Fruit fly (Drosophila melanogaster) whole organism, embryonic: Measurements from ENCODE around the gene CG33769.

Experiments
- BtbVII ChIP-seq: fragments of 200-800 bp; sonication (Bioruptor generic); optimal IDR thresholded peaks from 3 replicates; lab custom pipeline; 2017; ENCODE audit warnings: missing biosample characterization, mild to moderate bottlenecking, missing genetic modification characterization
- CG10543 ChIP-seq: fragments of 200-800 bp; sonication (Bioruptor generic); optimal IDR thresholded peaks from 3 replicates; lab custom pipeline; 2017; ENCODE audit warnings: missing biosample characterization, mild to moderate bottlenecking, missing genetic modification characterization, moderate library complexity
- CG13624 ChIP-seq: fragments of 200-800 bp; sonication (Bioruptor generic); optimal IDR thresholded peaks from 2 replicates; lab custom pipeline; 2016; ENCODE audit warnings: missing biosample characterization, missing genetic modification characterization
- CG14441 ChIP-seq: fragments of 200-800 bp; sonication (Bioruptor generic); IDR thresholded peaks from 2 replicates; pipeline ENCODE4 v1.3.6; 2022; ENCODE audit warnings: missing biosample characterization, missing genetic modification characterization
- CG1602 ChIP-seq: fragments of 200-800 bp; sonication (Bioruptor generic); optimal IDR thresholded peaks from 3 replicates; lab custom pipeline; 2016; ENCODE audit warnings: missing biosample characterization, missing genetic modification characterization
- CG17361 ChIP-seq: fragments of 200-800 bp; sonication (Bioruptor generic); IDR thresholded peaks from 3 replicates; pipeline ENCODE4 v1.3.6; 2022; ENCODE audit warnings: missing biosample characterization, missing genetic modification characterization
- CG1832 ChIP-seq: fragments of 200-800 bp; sonication (Bioruptor generic); optimal IDR thresholded peaks from 2 replicates; lab custom pipeline; 2017; ENCODE audit warnings: missing biosample characterization, mild to moderate bottlenecking, missing genetic modification characterization, inconsistent platforms
- CG2889 ChIP-seq: fragments of 200-800 bp; sonication (Bioruptor generic); IDR thresholded peaks from 3 replicates; pipeline ENCODE4 v1.3.6; 2022; ENCODE audit warnings: missing biosample characterization, missing genetic modification characterization
- CG31365 ChIP-seq: fragments of 200-800 bp; sonication (Bioruptor generic); optimal IDR thresholded peaks from 2 replicates; lab custom pipeline; 2018; ENCODE audit warnings: missing biosample characterization, mild to moderate bottlenecking, missing genetic modification characterization
- CG3407 ChIP-seq: fragments of 200-800 bp; sonication (Bioruptor generic); optimal IDR thresholded peaks from 2 replicates; lab custom pipeline; 2018; ENCODE audit warnings: missing biosample characterization, mild to moderate bottlenecking, missing genetic modification characterization
- CG34376 ChIP-seq: fragments of 200-800 bp; sonication (Bioruptor generic); optimal IDR thresholded peaks from 2 replicates; lab custom pipeline; 2018; ENCODE audit warnings: missing biosample characterization, mild to moderate bottlenecking, missing genetic modification characterization
- CG6254 ChIP-seq: fragments of 200-800 bp; sonication (Bioruptor generic); optimal IDR thresholded peaks from 3 replicates; lab custom pipeline; 2017; ENCODE audit warnings: mild to moderate bottlenecking, missing biosample characterization, missing genetic modification reagents, missing genetic modification characterization
- CG6654 ChIP-seq: fragments of 200-800 bp; sonication (Bioruptor generic); optimal IDR thresholded peaks from 2 replicates; lab custom pipeline; 2017; ENCODE audit warnings: missing biosample characterization, mild to moderate bottlenecking, missing genetic modification characterization
- CG6683 ChIP-seq: fragments of 200-800 bp; sonication (Bioruptor generic); optimal IDR thresholded peaks from 2 replicates; lab custom pipeline; 2017; ENCODE audit warnings: missing biosample characterization, mild to moderate bottlenecking, missing genetic modification characterization, missing genetic modification reagents
- CG8281 ChIP-seq: fragments of 200-800 bp; sonication (Bioruptor generic); optimal IDR thresholded peaks from 2 replicates; lab custom pipeline; 2018; ENCODE audit warnings: missing biosample characterization, mild to moderate bottlenecking, missing genetic modification characterization, moderate library complexity
- CG8290 ChIP-seq, 3 experiments: fragments of 200-800 bp; sonication (Bioruptor generic); optimal IDR thresholded peaks; 2 replicates each; lab custom pipeline; 2016 to 2019; ENCODE audit warnings: missing biosample characterization in 3 of 3, missing genetic modification characterization in 3 of 3, mild to moderate bottlenecking in 2 of 3, moderate library complexity in 1 of 3
- CG9932 ChIP-seq: fragments of 200-800 bp; sonication (Bioruptor generic); IDR thresholded peaks from 2 replicates; pipeline ENCODE4 v1.3.6; 2022; ENCODE audit warnings: missing biosample characterization, missing genetic modification characterization
- Dfd ChIP-seq, 2 experiments: fragments of >200 bp; optimal IDR thresholded peaks; 2 replicates each; lab custom pipeline; 2017; ENCODE audit warnings: missing biosample characterization in 2 of 2, missing genetic modification characterization in 2 of 2
- Dll ChIP-seq: fragments of 200-800 bp; sonication (Bioruptor generic); IDR thresholded peaks from 4 replicates; pipeline ENCODE4 v1.3.6; 2022; ENCODE audit warnings: missing biosample characterization, missing genetic modification characterization; ENCODE audit not compliant: partially characterized antibody
- Eip74EF ChIP-seq, 2 experiments: fragments of 200-800 bp in 1 of 2; fragments of >200 bp in 1 of 2; sonication (Bioruptor generic) in 1 of 2; optimal IDR thresholded peaks; 2 replicates each; lab custom pipeline; 2017 to 2019; ENCODE audit warnings: missing biosample characterization in 2 of 2, missing genetic modification characterization in 2 of 2, mild to moderate bottlenecking in 1 of 2, moderate library complexity in 1 of 2
- H15 ChIP-seq: fragments of 200-800 bp; sonication (Bioruptor generic); IDR thresholded peaks from 3 replicates; pipeline ENCODE4 v1.3.6; 2022; ENCODE audit warnings: missing biosample characterization, missing genetic modification characterization
- HmgZ ChIP-seq: fragments of 200-800 bp; sonication (Bioruptor generic); optimal IDR thresholded peaks from 2 replicates; lab custom pipeline; 2018; ENCODE audit warnings: missing biosample characterization, mild to moderate bottlenecking, missing genetic modification characterization
- Med ChIP-seq: fragments of 200-800 bp; sonication (Bioruptor generic); peaks from one replicate; lab custom pipeline; 2016; ENCODE audit warnings: missing biosample characterization, missing genetic modification characterization, mild to moderate bottlenecking, inconsistent platforms, moderate library complexity
- Nf-YB ChIP-seq: fragments of 200-800 bp; sonication (Bioruptor generic); optimal IDR thresholded peaks from 3 replicates; lab custom pipeline; 2019; ENCODE audit warnings: missing biosample characterization, mild to moderate bottlenecking, missing genetic modification characterization, moderate library complexity
- Pdp1 ChIP-seq, 2 experiments: fragments of 200-800 bp; sonication (Bioruptor generic); optimal IDR thresholded peaks; 3 replicates each; lab custom pipeline; 2016; ENCODE audit warnings: missing biosample characterization in 2 of 2, missing genetic modification characterization in 2 of 2, mild to moderate bottlenecking in 1 of 2, moderate library complexity in 1 of 2
- Taf1 ChIP-seq: fragments of 200-800 bp; sonication (Bioruptor generic); IDR thresholded peaks from 2 replicates; pipeline ENCODE4 v1.3.6; 2022; ENCODE audit warnings: missing biosample characterization, missing genetic modification characterization
- Vsx1 ChIP-seq: fragments of 200-800 bp; sonication (Bioruptor generic); optimal IDR thresholded peaks from 2 replicates; lab custom pipeline; 2017; ENCODE audit warnings: missing biosample characterization, mild to moderate bottlenecking, missing genetic modification characterization, missing genetic modification reagents
- abd-A ChIP-seq: fragments of 200-800 bp; sonication (Bioruptor generic); optimal IDR thresholded peaks from 3 replicates; lab custom pipeline; 2019; ENCODE audit warnings: missing biosample characterization, mild to moderate bottlenecking, missing genetic modification characterization, moderate library complexity
- ara ChIP-seq: fragments of 200-800 bp; sonication (Bioruptor generic); IDR thresholded peaks from 2 replicates; pipeline ENCODE4 v1.3.6; 2022; ENCODE audit warnings: missing biosample characterization, missing genetic modification characterization
- cato ChIP-seq: fragments of 200-800 bp; sonication (Bioruptor generic); optimal IDR thresholded peaks from 2 replicates; lab custom pipeline; 2016; ENCODE audit warnings: missing biosample characterization, missing genetic modification characterization, borderline replicate concordance
- chinmo ChIP-seq: fragments of 200-800 bp; sonication (Bioruptor generic); IDR thresholded peaks from 4 replicates; pipeline ENCODE4 v1.3.6; 2022; ENCODE audit warnings: missing biosample characterization, missing genetic modification characterization; ENCODE audit not compliant: partially characterized antibody
- chn ChIP-seq: fragments of 200-800 bp; sonication (Bioruptor generic); optimal IDR thresholded peaks from 2 replicates; lab custom pipeline; 2016; ENCODE audit warnings: missing biosample characterization, missing genetic modification characterization
- en ChIP-seq: fragments of 200-800 bp; sonication (Bioruptor generic); optimal IDR thresholded peaks from 2 replicates; lab custom pipeline; 2016; ENCODE audit warnings: missing biosample characterization, missing genetic modification characterization
- exex ChIP-seq: fragments of 200-800 bp; sonication (Bioruptor generic); optimal IDR thresholded peaks from 4 replicates; lab custom pipeline; 2018; ENCODE audit warnings: missing biosample characterization, mild to moderate bottlenecking, missing genetic modification characterization, moderate library complexity
- fd96Cb ChIP-seq: fragments of 200-800 bp; sonication (Bioruptor generic); optimal IDR thresholded peaks from 2 replicates; lab custom pipeline; 2018; ENCODE audit warnings: missing biosample characterization, mild to moderate bottlenecking, missing genetic modification characterization, moderate library complexity
- gem ChIP-seq: fragments of 200-800 bp; sonication (Bioruptor generic); optimal IDR thresholded peaks from 2 replicates; lab custom pipeline; 2019; ENCODE audit warnings: missing biosample characterization, mild to moderate bottlenecking, missing genetic modification characterization, moderate library complexity
- grau ChIP-seq: fragments of 200-800 bp; optimal IDR thresholded peaks from 3 replicates; lab custom pipeline; 2019; ENCODE audit warnings: missing biosample characterization, mild to moderate bottlenecking, missing genetic modification characterization, moderate library complexity
- grn ChIP-seq: fragments of 200-800 bp; sonication (Bioruptor generic); optimal IDR thresholded peaks from 3 replicates; lab custom pipeline; 2017; ENCODE audit warnings: missing biosample characterization, missing genetic modification characterization
- gsb-n ChIP-seq: fragments of 200-800 bp; sonication (Bioruptor generic); optimal IDR thresholded peaks from 3 replicates; lab custom pipeline; 2018; ENCODE audit warnings: missing biosample characterization, mild to moderate bottlenecking, missing genetic modification characterization
- hbn ChIP-seq: fragments of 200-800 bp; sonication (Bioruptor generic); IDR thresholded peaks from 2 replicates; pipeline ENCODE4 v1.3.6; 2022; ENCODE audit warnings: missing biosample characterization, missing genetic modification characterization; ENCODE audit not compliant: partially characterized antibody
- ind ChIP-seq: fragments of 200-800 bp; sonication (Bioruptor generic); optimal IDR thresholded peaks from 3 replicates; lab custom pipeline; 2016; ENCODE audit warnings: missing biosample characterization, missing genetic modification characterization
- lov ChIP-seq, 2 experiments: fragments of 200-800 bp in 1 of 2; fragments of >200 bp in 1 of 2; sonication (Bioruptor generic) in 1 of 2; IDR thresholded peaks in 1 of 2; optimal IDR thresholded peaks in 1 of 2; 2 replicates in 1 of 2; 3 replicates in 1 of 2; pipeline versions ENCODE4 v1.3.6 to Lab custom; 2017 to 2022; ENCODE audit warnings: missing biosample characterization in 1 of 2, missing genetic modification characterization in 1 of 2
- nerfin-2 ChIP-seq: fragments of 200-800 bp; sonication (Bioruptor generic); IDR thresholded peaks from 2 replicates; pipeline ENCODE4 v1.3.6; 2022; ENCODE audit warnings: missing biosample characterization, missing genetic modification characterization; ENCODE audit not compliant: partially characterized antibody
- sc ChIP-seq, 3 experiments: fragments of >200 bp in 2 of 3; fragments of 200-800 bp in 1 of 3; sonication (Bioruptor generic) in 1 of 3; optimal IDR thresholded peaks; 2 replicates in 2 of 3; 3 replicates in 1 of 3; lab custom pipeline; 2017; ENCODE audit warnings: mild to moderate bottlenecking in 1 of 3, missing biosample characterization in 1 of 3, missing genetic modification characterization in 1 of 3, missing genetic modification reagents in 1 of 3
- sd ChIP-seq: fragments of 200-800 bp; sonication (Bioruptor generic); optimal IDR thresholded peaks from 3 replicates; lab custom pipeline; 2018; ENCODE audit warnings: missing biosample characterization, mild to moderate bottlenecking, missing genetic modification characterization, moderate library complexity
- sug ChIP-seq: fragments of 200-800 bp; optimal IDR thresholded peaks from 2 replicates; lab custom pipeline; 2019; ENCODE audit warnings: missing biosample characterization, mild to moderate bottlenecking, missing genetic modification characterization, moderate library complexity
- twi ChIP-seq: fragments of 200-800 bp; optimal IDR thresholded peaks from 2 replicates; lab custom pipeline; 2019; ENCODE audit warnings: missing biosample characterization, mild to moderate bottlenecking, missing genetic modification characterization, moderate library complexity
- wek ChIP-seq: fragments of 200-800 bp; sonication (Bioruptor generic); optimal IDR thresholded peaks from 3 replicates; lab custom pipeline; 2018; ENCODE audit warnings: missing biosample characterization, mild to moderate bottlenecking, missing genetic modification characterization, moderate library complexity

Gene CG33769

DNA sequence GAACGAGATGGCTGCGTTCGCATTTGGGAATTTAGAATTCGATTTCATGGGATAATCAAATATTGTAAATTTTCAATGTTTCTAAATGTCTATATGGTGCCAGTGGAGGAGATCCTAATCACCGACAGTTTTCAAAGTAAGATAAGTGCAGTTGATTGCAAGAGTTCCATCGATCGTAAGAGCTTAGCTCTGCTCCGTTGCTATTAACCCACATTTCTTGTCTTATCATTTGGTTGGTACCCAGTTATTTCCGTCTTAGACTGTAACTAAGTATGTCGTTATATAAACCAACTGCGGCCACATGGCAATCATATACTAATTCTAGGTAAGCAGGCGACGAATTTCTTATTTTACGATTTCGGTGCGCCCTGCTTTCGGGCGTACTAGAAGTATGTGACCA is 22.4 kb downstream of the CG33769 start:
- no peak for TF ChIP-seq Dfd (GFP tag; optimal IDR thresholded peaks at IDR 0.05; lab: Kevin White, UChicago)
- TF ChIP-seq CG31365: no peak
- no peak for TF ChIP-seq H15 (GFP tag; lab: Robert Waterston, UW)
- TF ChIP-seq HmgZ (tag; lab: Kevin White, UChicago): peak; percentile 6
- TF ChIP-seq sd: peak; percentile 83
- TF ChIP-seq CG8290 (GFP tag; optimal IDR thresholded peaks at IDR 0.05; lab: Kevin White, UChicago): no peak
- TF ChIP-seq CG8290 (tag; optimal IDR thresholded peaks at IDR 0.05; lab: Kevin White, UChicago): no peak
- TF ChIP-seq CG6683: no peak
- no peak for TF ChIP-seq ind (GFP tag; lab: Kevin White, UChicago)
- peak; percentile 94 for TF ChIP-seq grn (GFP tag; lab: Kevin White, UChicago)
- 0 out of 4 replicates have a peak, but pooled peaks have one; percentile 19 for TF ChIP-seq chinmo (GFP tag; lab: Robert Waterston, UW)
- peak in 1 of 2 experiments; percentile 90 for TF ChIP-seq Pdp1 (GFP tag; optimal IDR thresholded peaks at IDR 0.05; lab: Kevin White, UChicago)
- no peak for TF ChIP-seq hbn (GFP tag; lab: Robert Waterston, UW)
- no peak for TF ChIP-seq Taf1 (GFP tag; lab: Robert Waterston, UW)
- no peak for TF ChIP-seq gem
- no peak for TF ChIP-seq CG10543 (GFP tag; lab: Kevin White, UChicago)
- no peak for TF ChIP-seq nerfin-2 (GFP tag; lab: Robert Waterston, UW)
- TF ChIP-seq en (GFP tag; lab: Kevin White, UChicago): no peak
- no peak for TF ChIP-seq CG2889 (GFP tag; lab: Robert Waterston, UW)
- no peak for TF ChIP-seq Eip74EF (GFP tag; optimal IDR thresholded peaks at IDR 0.05; lab: Kevin White, UChicago)
- TF ChIP-seq lov (optimal IDR thresholded peaks at IDR 0.05; lab: Kevin White, UChicago): no peak
- TF ChIP-seq lov (GFP tag; IDR thresholded peaks at IDR 0.05; lab: Robert Waterston, UW): no peak
- peak; percentile 33 for TF ChIP-seq twi (tag; lab: Kevin White, UChicago)
- TF ChIP-seq CG34376: peak; percentile 34
- peak; percentile 74 for TF ChIP-seq exex
- no peak for TF ChIP-seq CG6254 (GFP tag; lab: Kevin White, UChicago)
- TF ChIP-seq gsb-n (tag; lab: Kevin White, UChicago): no peak
- TF ChIP-seq cato (GFP tag; lab: Kevin White, UChicago): no peak
- TF ChIP-seq Med (GFP tag; lab: Kevin White, UChicago): no peak
- no peak for TF ChIP-seq CG17361
- TF ChIP-seq grau (tag; lab: Kevin White, UChicago): no peak
- no peak for TF ChIP-seq ara (GFP tag; lab: Robert Waterston, UW)
- no peak for TF ChIP-seq fd96Cb (tag; lab: Kevin White, UChicago)
- no peak for TF ChIP-seq sc (optimal IDR thresholded peaks at IDR 0.05; lab: Kevin White, UChicago)
- TF ChIP-seq sc (GFP tag; optimal IDR thresholded peaks at IDR 0.05; lab: Kevin White, UChicago): no peak
- TF ChIP-seq CG9932 (GFP tag; lab: Robert Waterston, UW): no peak
- peak; percentile 46 for TF ChIP-seq sug (tag; lab: Kevin White, UChicago)
- no peak for TF ChIP-seq CG13624 (GFP tag; lab: Kevin White, UChicago)
- no peak for TF ChIP-seq CG1832 (GFP tag; lab: Kevin White, UChicago)
- TF ChIP-seq chn (GFP tag; lab: Kevin White, UChicago): no peak
- TF ChIP-seq, all 482 proteins: peak for 9

DNA sequence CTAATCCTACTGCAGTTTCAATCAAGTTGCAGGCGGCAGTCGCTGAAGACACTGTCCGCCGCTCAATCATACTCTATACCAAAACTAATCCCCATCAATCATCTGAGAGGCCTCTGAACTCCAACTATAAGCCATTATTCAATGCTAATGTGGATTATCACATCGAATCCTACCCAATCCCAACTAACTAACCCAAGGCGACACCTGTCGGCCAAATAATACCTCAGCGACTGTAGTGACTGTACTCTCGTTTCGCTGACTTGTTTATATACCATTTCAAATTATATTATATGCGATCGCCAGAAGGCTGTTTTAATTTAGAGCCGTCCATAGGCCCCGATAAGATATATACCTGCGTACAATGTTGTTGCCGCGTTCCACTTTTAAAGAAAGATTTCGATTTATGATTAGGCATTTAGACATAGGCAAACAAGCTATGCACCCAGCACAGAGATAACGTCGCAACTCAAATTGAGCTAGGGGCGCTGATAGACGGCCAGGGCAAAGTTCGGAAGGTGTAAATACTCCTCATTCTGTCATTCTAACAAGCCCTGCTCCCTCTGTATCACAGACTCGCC is 24.1 kb downstream of the CG33769 start:
- peak; percentile 47 for TF ChIP-seq CG8281 (tag; lab: Kevin White, UChicago)
- peak; percentile 4 for TF ChIP-seq Vsx1 (GFP tag; lab: Kevin White, UChicago)
- no peak for TF ChIP-seq CG14441 (GFP tag; lab: Robert Waterston, UW)
- no peak for TF ChIP-seq CG1602 (GFP tag; lab: Kevin White, UChicago)
- TF ChIP-seq CG3407 (GFP tag; lab: Kevin White, UChicago): no peak
- no peak for TF ChIP-seq Nf-YB (GFP tag; lab: Kevin White, UChicago)
- TF ChIP-seq BtbVII: peak; percentile 1
- peak; percentile 30 for TF ChIP-seq HmgZ (tag; lab: Kevin White, UChicago)
- TF ChIP-seq CG10543 (GFP tag; lab: Kevin White, UChicago): peak; percentile 39
- TF ChIP-seq CG6654 (GFP tag; lab: Kevin White, UChicago): no peak
- no peak for TF ChIP-seq Dll (GFP tag; lab: Robert Waterston, UW)
- peak; percentile 58 for TF ChIP-seq sd
- no peak for TF ChIP-seq wek (GFP tag; lab: Kevin White, UChicago)
- TF ChIP-seq abd-A (tag; lab: Kevin White, UChicago): no peak
